Worm (Caenorhabditis elegans): Measurements from ENCODE around the gene ugt-13.
A peak's percentile ranks its signal among the peaks of the same experiment; 100 is the strongest.

DNA sequence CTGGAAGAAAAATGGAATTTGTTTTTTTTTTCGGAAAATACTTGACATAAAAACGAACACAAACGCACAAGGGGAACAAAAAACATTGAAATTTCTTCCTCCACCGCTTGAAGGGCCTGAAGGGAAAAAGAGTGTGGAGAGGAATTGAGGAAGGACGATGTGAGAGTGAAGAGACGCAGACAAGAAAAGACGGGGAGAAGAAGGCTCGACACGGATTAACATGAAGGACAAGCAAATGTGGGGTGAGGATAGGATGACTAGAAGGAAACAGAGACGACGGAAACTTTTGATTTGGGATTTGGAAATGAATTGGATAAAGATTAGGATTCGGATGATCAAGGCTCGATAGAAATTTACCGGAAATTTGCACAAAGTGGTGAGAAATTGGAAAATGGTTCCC lies 48.2 kb upstream of the ugt-13 start:
- TF ChIP-seq F26F4.8 (GFP tag; conservative IDR thresholded peaks at IDR 0.05) (no peak), jun-1 (tag; optimal IDR thresholded peaks at IDR 0.05) (no peak), zfp-2 (tag; optimal IDR thresholded peaks at IDR 0.05) (no peak), lsy-2 (tag; optimal IDR thresholded peaks at IDR 0.05) (peak in 1 of 2 experiments; percentile 5), nhr-6 (tag; optimal IDR thresholded peaks at IDR 0.05) (no peak)

All from whole organism, L4 larva.